Fruit fly (Drosophila melanogaster): ENCODE data around the gene CG43902.

DNA sequence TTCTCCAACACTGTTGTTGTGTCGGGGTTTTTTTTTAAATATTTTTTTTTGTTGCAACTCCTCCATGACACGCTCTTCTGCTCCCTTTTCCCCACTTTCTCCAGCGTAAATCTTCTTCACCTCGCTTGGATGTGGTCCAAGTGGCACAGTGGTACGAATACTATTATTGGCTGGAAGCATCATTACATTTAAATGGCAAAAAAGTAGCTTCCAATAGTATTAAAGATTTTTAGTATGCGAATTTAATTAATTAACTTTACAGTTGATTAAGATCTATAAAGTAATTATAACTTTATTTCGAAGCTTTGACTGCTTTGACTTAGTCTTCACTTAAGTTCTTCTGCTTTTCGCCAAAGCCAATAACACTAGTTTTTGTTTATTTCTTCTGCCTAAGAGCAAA, 39.9 kb upstream of the CG43902 start:
- TF ChIP-seq CTCF (optimal IDR thresholded peaks at IDR 0.05) (no peak), CG8478 (optimal IDR thresholded peaks at IDR 0.05) (no peak)

Data from S2 (cell line).